Fruit fly (Drosophila melanogaster) Kc167 (cell line): Measurements from ENCODE around the gene Ggamma30A.

ENCODE experiments used
- Myc ChIP-seq: fragments of >200 bp; optimal IDR thresholded peaks from 2 replicates; lab custom pipeline; 2017; ENCODE audit warnings: missing external identifiers
- Sin3A ChIP-seq: fragments of >200 bp; optimal IDR thresholded peaks from 2 replicates; lab custom pipeline; 2018; ENCODE audit warnings: missing external identifiers
- h ChIP-seq: fragments of >200 bp; optimal IDR thresholded peaks from 3 replicates; lab custom pipeline; 2018; ENCODE audit warnings: missing external identifiers
- insv ChIP-seq: fragments of >200 bp; optimal IDR thresholded peaks from 3 replicates; lab custom pipeline; 2018; ENCODE audit warnings: missing external identifiers
- psq ChIP-seq: fragments of >200 bp; optimal IDR thresholded peaks from 2 replicates; lab custom pipeline; 2017; ENCODE audit warnings: missing external identifiers
- ttk ChIP-seq: sonication (Bioruptor generic); optimal IDR thresholded peaks from 2 replicates; lab custom pipeline; 2017; ENCODE audit warnings: missing external identifiers

Gene Ggamma30A

dm6 chr2L:9235556-9236001, 20.8 kb upstream of the Ggamma30A start:
- TF ChIP-seq Myc (lab: Kevin White, UChicago) (no peak), ttk (lab: Kevin White, UChicago) (no peak), insv (no peak)

- TF ChIP-seq Sin3A (lab: Kevin White, UChicago), result no peak
- TF ChIP-seq Myc (lab: Kevin White, UChicago), result no peak
- TF ChIP-seq insv, result no peak
These were observed 20.0 kb upstream of the Ggamma30A start for dm6 chr2L:9236404-9236803.

dm6 chr2L:9237212-9238031, 18.9 kb upstream of the Ggamma30A start:
- no peak for TF ChIP-seq insv

DNA sequence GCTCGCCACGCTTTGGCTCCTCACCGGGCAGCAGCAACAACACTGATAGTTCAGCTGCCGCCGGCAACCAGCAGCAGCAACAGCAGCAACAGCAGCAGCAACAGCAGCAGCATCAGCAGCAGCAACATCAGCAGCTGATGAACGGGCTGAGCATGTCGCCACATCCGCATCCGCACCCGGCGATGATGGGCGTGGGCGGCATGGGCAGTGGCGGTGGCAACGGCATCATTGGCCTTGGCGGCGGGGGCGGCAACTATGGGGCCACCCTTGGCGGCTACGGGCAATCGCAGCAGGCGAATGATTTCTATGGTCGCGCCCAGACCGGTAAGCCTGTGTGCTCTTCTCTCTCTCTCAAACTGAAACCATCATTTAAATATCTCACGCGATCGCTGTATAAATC, 12.1 kb upstream of the Ggamma30A start:
- TF ChIP-seq Myc (lab: Kevin White, UChicago) (no peak), h (lab: Kevin White, UChicago) (no peak), ttk (lab: Kevin White, UChicago) (no peak), psq (lab: Kevin White, UChicago) (no peak), insv (no peak), Sin3A (lab: Kevin White, UChicago) (no peak)

DNA sequence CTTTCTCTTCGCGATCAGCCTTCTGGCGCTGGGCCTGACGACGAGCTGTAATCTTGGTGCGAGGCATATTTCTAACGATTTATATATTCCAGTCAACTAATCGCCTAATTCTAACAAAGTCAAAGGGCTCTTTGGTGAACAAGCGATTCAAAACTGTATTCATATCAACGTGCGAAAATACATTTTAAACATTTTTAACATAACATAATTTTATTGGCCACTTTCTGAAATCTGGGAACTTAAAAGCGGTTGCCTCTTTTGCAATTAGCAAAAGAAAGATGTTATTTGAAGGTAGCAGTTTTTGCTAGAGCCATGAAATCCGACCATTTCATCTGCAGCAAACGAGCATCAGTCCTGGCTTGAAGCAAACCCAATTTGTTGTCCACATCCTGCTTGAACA, 5.4 kb upstream of the Ggamma30A start, which contains the start of gene aust:
Gene aust (minus strand): TSS at position 101 of the 400 bp plus-strand sequence.
- TF ChIP-seq insv, result no peak
- no peak for TF ChIP-seq Sin3A (lab: Kevin White, UChicago)

DNA sequence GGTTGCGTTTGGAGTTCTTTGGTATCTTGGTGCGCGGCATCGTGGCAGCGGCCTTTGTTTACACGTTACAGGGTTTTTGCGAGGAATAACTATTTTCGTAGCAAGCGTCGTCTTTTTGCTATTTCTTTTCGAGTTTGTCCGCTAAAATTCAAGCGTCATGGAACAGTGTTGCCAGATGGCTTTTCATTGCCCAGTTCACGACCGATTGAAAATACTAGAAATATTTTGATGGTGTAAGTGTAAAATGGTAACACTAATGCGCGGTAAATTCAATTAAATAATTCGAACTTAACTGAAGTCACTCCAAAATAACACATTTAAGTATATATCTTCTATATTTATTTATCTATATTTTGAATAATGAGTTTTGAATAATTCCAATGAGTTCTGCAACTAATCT, 3.4 kb upstream of the Ggamma30A start, which contains the start of gene borr:
Gene borr (minus strand): TSS at position 172 of the 400 bp plus-strand sequence.
- TF ChIP-seq Myc (lab: Kevin White, UChicago) (no peak), insv (no peak), psq (lab: Kevin White, UChicago) (no peak), h (lab: Kevin White, UChicago) (no peak), ttk (lab: Kevin White, UChicago) (no peak), Sin3A (lab: Kevin White, UChicago) (no peak)

dm6 chr2L:9254754-9255153, 1.6 kb upstream of the Ggamma30A start, which contains the start of gene lectin-30A:
TSS of gene lectin-30A (minus strand) at chr2L:9254854.
- TF ChIP-seq ttk (lab: Kevin White, UChicago) (no peak), Myc (lab: Kevin White, UChicago) (no peak), psq (lab: Kevin White, UChicago) (no peak), insv (no peak), Sin3A (lab: Kevin White, UChicago) (no peak), h (lab: Kevin White, UChicago) (no peak)

DNA sequence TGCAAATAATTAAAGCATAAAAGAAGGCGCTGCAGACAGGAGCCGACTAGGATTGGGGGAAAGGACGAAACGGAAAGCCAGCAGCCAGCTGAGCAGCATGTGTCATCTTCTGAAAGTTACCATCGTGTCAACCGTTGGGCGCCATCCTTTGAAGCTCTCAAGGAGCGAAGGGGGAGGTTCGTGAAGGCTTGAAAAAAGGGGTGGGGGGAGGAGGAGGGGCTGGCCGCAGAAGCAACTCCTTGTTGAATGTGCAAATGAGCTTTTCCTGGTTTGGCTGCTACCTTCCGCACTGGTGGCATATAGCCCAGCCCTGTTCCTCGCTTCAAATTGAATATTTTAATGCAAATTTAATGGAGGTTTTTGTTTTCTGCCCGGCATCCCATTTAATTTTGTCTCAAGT, 9.7 kb downstream of the Ggamma30A start:
- TF ChIP-seq insv (no peak), h (lab: Kevin White, UChicago) (no peak), psq (lab: Kevin White, UChicago) (no peak), Myc (lab: Kevin White, UChicago) (no peak), Sin3A (lab: Kevin White, UChicago) (no peak), ttk (lab: Kevin White, UChicago) (no peak)

DNA sequence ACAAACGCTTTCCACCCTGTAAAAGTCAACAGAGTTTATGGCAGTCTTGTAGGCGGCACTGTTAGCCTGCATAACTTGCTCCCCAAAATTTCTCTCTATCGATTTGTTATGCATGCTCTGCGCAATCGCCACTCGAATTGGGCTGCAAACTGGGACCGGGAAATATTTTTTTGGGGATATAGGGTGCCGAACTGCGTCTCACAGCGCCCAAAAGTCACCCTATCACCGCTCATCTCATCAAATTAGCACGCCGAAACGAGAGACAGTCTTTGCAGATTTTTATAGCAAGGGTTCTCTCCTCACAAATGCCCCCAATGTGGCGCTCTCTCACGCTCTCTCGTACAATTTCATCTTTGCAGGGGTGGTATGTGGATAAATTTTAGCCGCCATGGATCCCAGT, 15.7 kb downstream of the Ggamma30A start:
- TF ChIP-seq ttk (lab: Kevin White, UChicago) (no peak), psq (lab: Kevin White, UChicago) (no peak), Sin3A (lab: Kevin White, UChicago) (no peak), Myc (lab: Kevin White, UChicago) (no peak)

DNA sequence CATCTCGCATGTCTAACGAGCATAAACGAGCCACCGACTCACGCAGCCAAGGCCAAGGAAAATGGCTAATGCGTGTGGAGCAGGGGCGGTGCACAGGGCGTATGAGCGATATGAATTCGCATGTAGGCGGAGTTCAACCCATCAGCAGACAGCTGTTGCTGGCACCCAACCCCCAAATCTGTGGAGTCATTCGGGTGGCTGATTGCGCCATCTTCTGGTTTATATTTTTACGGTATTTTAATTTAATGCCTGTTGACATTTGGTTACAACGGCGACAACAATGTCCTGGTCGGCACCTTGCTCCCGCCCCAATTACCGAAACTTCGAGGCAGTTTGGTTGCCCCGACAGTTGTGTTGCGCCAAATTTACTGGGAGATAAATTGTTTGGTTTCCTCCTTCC, 64.7 kb downstream of the Ggamma30A start:
- no peak for TF ChIP-seq ttk (lab: Kevin White, UChicago)
- no peak for TF ChIP-seq insv
- no peak for TF ChIP-seq Sin3A (lab: Kevin White, UChicago)
- no peak for TF ChIP-seq psq (lab: Kevin White, UChicago)
- no peak for TF ChIP-seq Myc (lab: Kevin White, UChicago)
- no peak for TF ChIP-seq h (lab: Kevin White, UChicago)

dm6 chr2L:9327444-9327843, 71.1 kb downstream of the Ggamma30A start, which contains the start of gene CG17005:
TSS of gene CG17005 (plus strand) at chr2L:9327744.
- TF ChIP-seq psq (lab: Kevin White, UChicago) (no peak), ttk (lab: Kevin White, UChicago) (no peak), insv (no peak)

DNA sequence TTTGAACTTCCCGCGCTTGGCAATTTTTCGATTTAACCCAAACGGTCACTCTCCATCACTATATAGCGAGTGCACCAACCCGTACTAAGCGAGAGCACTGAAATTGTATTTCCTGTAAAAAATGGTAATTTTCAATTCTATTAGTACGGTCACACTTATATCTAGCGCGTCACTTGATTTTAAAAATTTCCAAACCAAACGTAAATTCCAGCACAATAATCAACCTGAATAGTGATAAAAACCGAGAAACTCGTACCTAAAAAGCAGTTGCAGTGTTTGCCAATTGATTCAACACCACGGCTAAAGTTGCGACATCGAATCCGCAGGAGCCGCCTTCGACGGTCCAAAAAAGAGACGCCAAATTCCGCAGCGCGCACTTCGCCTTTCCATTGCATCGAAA, 74.3 kb downstream of the Ggamma30A start, which contains the start of gene Cks30A:
Gene Cks30A (plus strand): TSS at position 136 of the 400 bp plus-strand sequence.
- TF ChIP-seq ttk (lab: Kevin White, UChicago), result no peak
- no peak for TF ChIP-seq h (lab: Kevin White, UChicago)
- TF ChIP-seq Sin3A (lab: Kevin White, UChicago), result no peak
- TF ChIP-seq psq (lab: Kevin White, UChicago), result no peak
- TF ChIP-seq insv, result no peak
- no peak for TF ChIP-seq Myc (lab: Kevin White, UChicago)
